Worm (Caenorhabditis elegans): ENCODE results near the gene osm-11.
A peak's percentile ranks its signal among the peaks of the same experiment; 100 is the strongest.

ce11 chrX:17434234-17434633 is 12.9 kb upstream of the osm-11 start, which contains the start of gene fubl-3:
- peak; percentile 28; the same call in 1 of the 2 replicates for TF ChIP-seq flt-1 (GFP tag; IDR thresholded peaks at IDR 0.05)
- no peak for TF ChIP-seq tab-1 (GFP tag; IDR thresholded peaks at IDR 0.05)
- TF ChIP-seq ztf-29 (GFP tag; IDR thresholded peaks at IDR 0.05), result no peak
